Fruit fly (Drosophila melanogaster): ENCODE data around the gene CG13085.

- TF ChIP-seq CTCF (optimal IDR thresholded peaks at IDR 0.05) (peak; percentile 90 to 98), CG8478 (optimal IDR thresholded peaks at IDR 0.05) (no peak)
These were observed 2.0 kb downstream of the CG13085 start for dm6 chr2L:19425765-19426329.
